Worm (Caenorhabditis elegans) whole organism, late embryonic: ENCODE data around the gene vha-12.

ENCODE experiments used
- C38D4.7 ChIP-seq: fragments of 200-800 bp; sonication (Bioruptor generic); optimal IDR thresholded peaks from 2 replicates; lab custom pipeline; 2018; ENCODE audit warnings: mild to moderate bottlenecking, missing genetic modification characterization, moderate library complexity, missing compliant biosample characterization
- K09A11.1 ChIP-seq: sonication (generic microtip); optimal IDR thresholded peaks from 2 replicates; lab custom pipeline; 2017; ENCODE audit warnings: antibody characterized with exemption, mild to moderate bottlenecking, missing genetic modification characterization, missing compliant biosample characterization; ENCODE audit not compliant: insufficient read depth
- ama-1 ChIP-seq: fragments of 150-350 bp; optimal IDR thresholded peaks from 2 replicates; lab custom pipeline; 2014
- ceh-18 ChIP-seq: sonication (generic microtip); optimal IDR thresholded peaks from 2 replicates; lab custom pipeline; 2016; ENCODE audit warnings: missing genetic modification characterization, missing compliant biosample characterization
- ceh-19 ChIP-seq: fragments of 200-800 bp; sonication (Bioruptor generic); optimal IDR thresholded peaks from 2 replicates; lab custom pipeline; 2018; ENCODE audit warnings: mild to moderate bottlenecking, missing genetic modification characterization, missing compliant biosample characterization
- ceh-24 ChIP-seq: sonication (generic microtip); optimal IDR thresholded peaks from 2 replicates; lab custom pipeline; 2016; ENCODE audit warnings: mild to moderate bottlenecking, missing genetic modification characterization, missing compliant biosample characterization
- ceh-30 ChIP-seq: fragments of 150-350 bp; optimal IDR thresholded peaks from 2 replicates; lab custom pipeline; 2014; ENCODE audit warnings: missing biosample characterization, missing genetic modification characterization
- ceh-31 ChIP-seq: sonication (generic microtip); optimal IDR thresholded peaks from 2 replicates; lab custom pipeline; 2016; ENCODE audit warnings: missing genetic modification characterization, missing compliant biosample characterization
- ceh-48 ChIP-seq: sonication (generic microtip); optimal IDR thresholded peaks from 2 replicates; lab custom pipeline; 2016; ENCODE audit warnings: missing genetic modification characterization, inconsistent platforms, missing compliant biosample characterization
- ceh-9 ChIP-seq: sonication (generic microtip); optimal IDR thresholded peaks from 2 replicates; lab custom pipeline; 2016; ENCODE audit warnings: mild to moderate bottlenecking, missing genetic modification characterization, inconsistent platforms, missing compliant biosample characterization
- dmd-4 ChIP-seq: sonication (generic microtip); optimal IDR thresholded peaks from 2 replicates; lab custom pipeline; 2016; ENCODE audit warnings: borderline replicate concordance, missing genetic modification characterization, missing compliant biosample characterization
- dve-1 ChIP-seq: sonication (generic microtip); optimal IDR thresholded peaks from 2 replicates; lab custom pipeline; 2017; ENCODE audit warnings: antibody characterized with exemption, mild to moderate bottlenecking, missing genetic modification characterization, missing compliant biosample characterization
- elt-2 ChIP-seq: sonication (generic microtip); optimal IDR thresholded peaks from 2 replicates; lab custom pipeline; 2016; ENCODE audit warnings: missing genetic modification reagents, missing genetic modification characterization, missing compliant biosample characterization
- gmeb-2 ChIP-seq: sonication (generic microtip); optimal IDR thresholded peaks from 2 replicates; lab custom pipeline; 2016; ENCODE audit warnings: missing genetic modification characterization, inconsistent platforms, missing compliant biosample characterization
- hlh-30 ChIP-seq: sonication (generic microtip); optimal IDR thresholded peaks from 2 replicates; lab custom pipeline; 2017; ENCODE audit warnings: antibody characterized with exemption, missing genetic modification characterization, missing compliant biosample characterization; ENCODE audit not compliant: insufficient read depth
- nhr-11 ChIP-seq: fragments of 150-350 bp; optimal IDR thresholded peaks from 2 replicates; lab custom pipeline; 2014; ENCODE audit warnings: missing biosample characterization, missing genetic modification characterization
- npax-4 ChIP-seq: sonication (generic microtip); optimal IDR thresholded peaks from 2 replicates; lab custom pipeline; 2016; ENCODE audit warnings: missing genetic modification characterization, missing compliant biosample characterization
- odd-2 ChIP-seq: sonication (generic microtip); optimal IDR thresholded peaks from 2 replicates; lab custom pipeline; 2017; ENCODE audit warnings: antibody characterized with exemption, mild to moderate bottlenecking, missing genetic modification characterization, missing compliant biosample characterization
- pag-3 ChIP-seq: sonication (generic microtip); optimal IDR thresholded peaks from 2 replicates; lab custom pipeline; 2016; ENCODE audit warnings: missing compliant biosample characterization, missing genetic modification characterization, borderline replicate concordance
- pha-2 ChIP-seq: sonication (generic microtip); optimal IDR thresholded peaks from 2 replicates; lab custom pipeline; 2017; ENCODE audit warnings: mild to moderate bottlenecking, missing genetic modification characterization, missing compliant biosample characterization
- pha-4 ChIP-seq: fragments of 150-350 bp; optimal IDR thresholded peaks from 2 replicates; lab custom pipeline; 2018; ENCODE audit warnings: missing biosample characterization, missing genetic modification reagents, missing genetic modification characterization
- rnt-1 ChIP-seq: sonication (generic microtip); optimal IDR thresholded peaks from 2 replicates; lab custom pipeline; 2016; ENCODE audit warnings: missing genetic modification characterization, missing compliant biosample characterization
- sdc-2 ChIP-seq: sonication (generic microtip); optimal IDR thresholded peaks from 2 replicates; lab custom pipeline; 2016; ENCODE audit warnings: missing genotype, missing genetic modification characterization, missing compliant biosample characterization
- sox-2 ChIP-seq: fragments of 200-800 bp; sonication (Bioruptor generic); IDR thresholded peaks from 2 replicates; pipeline ENCODE4 v1.3.6; 2022; ENCODE audit warnings: missing genetic modification reagents, missing genetic modification characterization, missing compliant biosample characterization
- sox-4 ChIP-seq: sonication (generic microtip); optimal IDR thresholded peaks from 2 replicates; lab custom pipeline; 2017; ENCODE audit warnings: mild to moderate bottlenecking, missing genetic modification characterization, inconsistent platforms, missing compliant biosample characterization
- ttx-3 ChIP-seq: sonication (generic microtip); optimal IDR thresholded peaks from 2 replicates; lab custom pipeline; 2016; ENCODE audit warnings: missing genetic modification reagents, missing genetic modification characterization, missing compliant biosample characterization
- unc-42 ChIP-seq: sonication (generic microtip); optimal IDR thresholded peaks from 2 replicates; lab custom pipeline; 2016; ENCODE audit warnings: missing genotype, missing genetic modification characterization, missing compliant biosample characterization
- unc-55 ChIP-seq: sonication (generic microtip); optimal IDR thresholded peaks from 2 replicates; lab custom pipeline; 2017; ENCODE audit warnings: missing biosample characterization, missing genetic modification reagents, missing genetic modification characterization
- ztf-16 ChIP-seq: sonication (generic microtip); optimal IDR thresholded peaks from 2 replicates; lab custom pipeline; 2017; ENCODE audit warnings: missing genetic modification characterization, missing compliant biosample characterization

vha-12 gene

DNA sequence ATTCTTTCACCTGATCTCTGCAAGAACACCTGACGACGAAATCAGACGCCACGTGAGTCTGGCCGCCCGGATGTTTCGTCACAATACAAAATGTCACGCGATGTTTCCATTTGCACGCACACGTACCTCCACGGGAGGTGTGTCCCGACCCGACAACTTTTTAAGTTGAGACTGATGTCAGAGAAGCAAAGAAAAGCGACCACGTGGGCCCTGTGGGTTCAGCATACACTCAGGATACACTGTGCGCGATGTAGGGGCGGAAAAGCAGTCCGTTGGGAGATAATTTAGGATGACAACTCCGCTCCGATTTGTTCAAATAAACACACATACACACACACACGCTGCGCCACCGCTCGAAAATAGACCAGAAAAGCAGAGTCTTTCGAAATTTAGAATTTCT lies 48.7 kb upstream of the vha-12 start:
- TF ChIP-seq C38D4.7 (GFP tag; lab: Kevin White, UChicago) (no peak), unc-55 (GFP tag; lab: Kevin White, UChicago) (peak; percentile 74), hlh-30 (tag; lab: Kevin White, UChicago) (peak; percentile 76), sdc-2 (tag; lab: Kevin White, UChicago) (no peak), ceh-18 (tag; lab: Kevin White, UChicago) (peak; percentile 74)

DNA sequence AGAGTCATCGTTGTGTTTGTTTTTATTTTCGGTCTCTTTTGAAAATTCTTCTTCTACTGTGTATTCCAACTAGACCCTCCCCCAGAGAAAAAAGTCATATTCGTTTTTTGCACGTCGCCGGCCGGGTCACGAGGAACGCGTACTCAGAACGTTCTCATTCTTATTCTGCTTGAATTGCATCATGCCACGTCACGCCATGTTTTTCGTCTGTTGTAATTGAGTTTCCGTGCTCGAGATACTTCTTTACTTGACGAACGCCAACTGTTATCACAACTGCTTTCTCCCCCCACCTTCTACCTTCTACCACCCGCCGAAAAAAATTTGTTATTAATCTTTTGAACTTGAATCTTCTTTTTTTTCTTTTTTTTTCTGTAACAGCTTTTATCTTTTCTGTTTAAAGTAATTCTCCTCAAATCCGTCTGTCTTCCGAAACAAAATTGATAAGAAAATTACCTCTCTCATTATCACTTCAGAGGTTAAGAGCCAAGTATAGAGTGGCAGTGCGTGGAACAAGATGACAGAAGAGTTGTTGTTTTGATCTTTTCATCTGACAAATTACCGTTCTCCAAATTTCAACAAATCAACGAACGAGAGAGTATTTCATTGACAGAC lies 48.1 kb upstream of the vha-12 start:
- TF ChIP-seq K09A11.1 (tag; lab: Kevin White, UChicago) (no peak), unc-55 (GFP tag; lab: Kevin White, UChicago) (no peak), unc-42 (no peak), nhr-11 (tag; lab: Kevin White, UChicago) (no peak), rnt-1 (tag; lab: Kevin White, UChicago) (no peak), dmd-4 (tag; lab: Kevin White, UChicago) (no peak), ttx-3 (no peak), ceh-9 (tag; lab: Kevin White, UChicago) (no peak), sox-4 (tag; lab: Kevin White, UChicago) (no peak), C38D4.7 (GFP tag; lab: Kevin White, UChicago) (no peak)

DNA sequence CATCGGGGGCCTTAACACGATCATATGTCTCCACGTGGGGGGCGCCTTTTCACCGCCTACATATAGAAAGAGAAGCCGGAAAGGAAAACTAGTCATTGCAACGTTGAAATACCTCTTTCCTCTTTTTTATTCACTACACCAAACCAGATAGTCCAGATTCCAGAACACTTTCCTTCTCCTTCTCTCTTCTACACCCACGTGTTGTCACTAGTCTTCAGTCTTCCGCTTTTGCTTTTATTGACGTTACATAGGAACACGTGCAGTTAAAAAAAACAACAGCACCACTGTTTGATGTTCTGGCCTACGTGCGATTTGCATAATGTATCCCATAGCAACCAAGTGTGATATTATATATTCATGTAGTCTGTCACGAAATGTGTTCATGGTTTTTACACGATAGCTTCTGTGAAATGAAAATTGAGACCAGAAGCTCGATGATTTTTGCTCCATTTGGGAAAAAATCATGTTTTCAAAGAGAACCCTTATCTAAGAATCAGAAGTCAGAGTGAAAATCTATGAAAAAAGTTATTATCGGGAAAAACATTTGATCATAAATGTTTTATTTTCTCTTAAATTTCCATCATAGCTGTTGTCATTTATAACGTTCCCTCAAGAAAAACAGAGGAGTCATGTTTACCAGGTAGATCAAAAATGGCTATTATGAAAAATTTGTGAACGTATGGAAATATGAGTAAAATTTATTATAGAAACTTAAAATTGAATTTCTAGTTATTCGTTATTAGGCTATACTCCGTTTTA lies 47.5 kb upstream of the vha-12 start:
- TF ChIP-seq pag-3 (tag; lab: Kevin White, UChicago) (no peak), odd-2 (tag; lab: Kevin White, UChicago) (no peak), pha-2 (tag; lab: Kevin White, UChicago) (no peak), ceh-48 (tag; lab: Kevin White, UChicago) (no peak), gmeb-2 (tag; lab: Kevin White, UChicago) (no peak), sox-2 (GFP tag; lab: Robert Waterston, UW) (no peak), dve-1 (tag; lab: Kevin White, UChicago) (no peak), ttx-3 (no peak), ceh-19 (no peak), K09A11.1 (tag; lab: Kevin White, UChicago) (no peak), ztf-16 (tag; lab: Kevin White, UChicago) (no peak), ceh-24 (tag; lab: Kevin White, UChicago) (no peak), ceh-30 (tag; lab: Kevin White, UChicago) (no peak), npax-4 (tag; lab: Kevin White, UChicago) (no peak), pha-4 (no peak)
- TF ChIP-seq, all 69 proteins: peak for 0

DNA sequence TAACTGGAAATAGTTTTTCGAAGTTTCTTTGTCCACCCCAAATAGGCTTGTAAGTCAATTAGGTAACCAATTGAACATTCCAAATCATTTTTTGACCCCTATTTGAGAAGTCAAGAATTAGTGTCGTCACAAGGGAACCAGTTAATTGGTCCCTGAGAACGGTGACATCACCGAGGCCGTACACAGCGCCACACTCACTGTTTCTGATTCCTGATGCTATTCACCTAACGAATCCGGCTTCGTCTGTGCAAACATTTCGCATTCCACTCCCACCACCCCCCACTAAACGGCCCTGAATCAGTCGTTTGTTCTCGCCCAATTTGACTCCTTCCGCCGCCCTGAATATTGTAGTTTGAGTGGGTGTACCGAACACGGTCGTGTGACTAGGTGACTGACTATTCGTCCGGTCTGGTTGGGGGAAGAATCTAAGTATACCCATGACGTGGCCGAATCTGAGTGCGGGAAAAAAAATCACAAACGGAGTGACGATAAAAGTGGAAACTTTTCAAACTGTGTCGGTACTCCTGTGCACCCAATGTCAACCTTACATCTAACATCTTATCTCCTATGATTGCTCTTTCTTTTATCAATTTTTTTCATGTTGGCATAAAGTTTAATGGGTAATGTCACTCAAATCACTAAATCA lies 46.6 kb upstream of the vha-12 start:
- no peak for TF ChIP-seq nhr-11 (tag; lab: Kevin White, UChicago)
- no peak for TF ChIP-seq ceh-9 (tag; lab: Kevin White, UChicago)
- no peak for TF ChIP-seq pha-4
- TF ChIP-seq elt-2, result peak; percentile 15
- TF ChIP-seq ama-1 (lab: Kevin White, UChicago), result no peak
- peak; percentile 7 for TF ChIP-seq ceh-31 (tag; lab: Kevin White, UChicago)
